Worm (Caenorhabditis elegans) whole organism, L1 larva: ENCODE results near the gene Y62E10A.13.

Experiments
- C04F5.9 ChIP-seq: sonication (generic microtip); optimal IDR thresholded peaks from 2 replicates; lab custom pipeline; 2016; ENCODE audit warnings: missing genetic modification characterization, missing compliant biosample characterization
- C16A3.4 ChIP-seq: fragments of 150-350 bp; optimal IDR thresholded peaks from 2 replicates; lab custom pipeline; 2014; ENCODE audit warnings: missing biosample characterization, missing genetic modification characterization
- C34B4.2 ChIP-seq: sonication (generic microtip); optimal IDR thresholded peaks from 2 replicates; lab custom pipeline; 2017; ENCODE audit warnings: mild to moderate bottlenecking, missing genetic modification characterization, missing compliant biosample characterization
- F16B12.6 ChIP-seq: fragments of 150-350 bp; optimal IDR thresholded peaks from 2 replicates; lab custom pipeline; 2014; ENCODE audit warnings: missing biosample characterization, missing genetic modification characterization
- Y116A8C.19 ChIP-seq: sonication (generic microtip); optimal IDR thresholded peaks from 2 replicates; lab custom pipeline; 2016; ENCODE audit warnings: missing compliant biosample characterization, missing genetic modification characterization, borderline replicate concordance
- alr-1 ChIP-seq: fragments of 200-800 bp; sonication (Bioruptor generic); optimal IDR thresholded peaks from 2 replicates; lab custom pipeline; 2018; ENCODE audit warnings: borderline replicate concordance, mild to moderate bottlenecking, missing genetic modification characterization, missing compliant biosample characterization
- aly-2 ChIP-seq: fragments of 150-350 bp; optimal IDR thresholded peaks from 2 replicates; lab custom pipeline; 2014; ENCODE audit warnings: missing biosample characterization, missing genetic modification characterization
- blmp-1 ChIP-seq: fragments of 150-350 bp; optimal IDR thresholded peaks from 2 replicates; lab custom pipeline; 2014; ENCODE audit warnings: missing biosample characterization, missing genetic modification characterization
- ceh-63 ChIP-seq: fragments of 200-800 bp; sonication (Bioruptor generic); optimal IDR thresholded peaks from 2 replicates; lab custom pipeline; 2018; ENCODE audit warnings: mild to moderate bottlenecking, missing genetic modification characterization, missing compliant biosample characterization
- ceh-82 ChIP-seq, 3 experiments: fragments of 150-350 bp in 1 of 3; sonication (generic microtip) in 2 of 3; optimal IDR thresholded peaks; 2 replicates each; lab custom pipeline; 2014 to 2017; ENCODE audit warnings: missing biosample characterization in 3 of 3, missing genetic modification characterization in 3 of 3
- ceh-90 ChIP-seq: sonication (generic microtip); optimal IDR thresholded peaks from 2 replicates; lab custom pipeline; 2016; ENCODE audit warnings: missing genetic modification characterization, missing compliant biosample characterization
- dpl-1 ChIP-seq, 3 experiments: fragments of 150-350 bp in 2 of 3; sonication (generic microtip) in 1 of 3; optimal IDR thresholded peaks; 2 replicates each; lab custom pipeline; 2014 to 2017; ENCODE audit warnings: missing biosample characterization in 3 of 3, missing genetic modification characterization in 3 of 3, missing genetic modification reagents in 3 of 3
- dsc-1 ChIP-seq: sonication (generic microtip); optimal IDR thresholded peaks from 2 replicates; lab custom pipeline; 2016; ENCODE audit warnings: mild to moderate bottlenecking, missing genetic modification characterization, missing compliant biosample characterization
- efl-1 ChIP-seq, 4 experiments: fragments of 150-350 bp; optimal IDR thresholded peaks in 3 of 4; peaks in 1 of 4; 1 replicate in 1 of 4; 2 replicates in 3 of 4; lab custom pipeline; 2014; ENCODE audit warnings: missing biosample characterization in 2 of 4, missing genetic modification characterization in 2 of 4, missing genetic modification reagents in 2 of 4
- efl-3 ChIP-seq: fragments of 200-800 bp; sonication (Bioruptor generic); optimal IDR thresholded peaks from 2 replicates; lab custom pipeline; 2018; ENCODE audit warnings: mild to moderate bottlenecking, missing genetic modification characterization, missing compliant biosample characterization
- egl-13 ChIP-seq: sonication (generic microtip); optimal IDR thresholded peaks from 2 replicates; lab custom pipeline; 2016; ENCODE audit warnings: missing genotype, missing genetic modification reagents, missing genetic modification characterization, missing compliant biosample characterization
- elt-3 ChIP-seq, 6 experiments: fragments of 150-350 bp in 1 of 6; sonication (generic microtip); optimal IDR thresholded peaks; 2 replicates each; lab custom pipeline; 2017 to 2018; ENCODE audit warnings: missing biosample characterization in 6 of 6, missing genetic modification characterization in 6 of 6, inconsistent platforms in 1 of 6
- ets-5 ChIP-seq: fragments of 200-800 bp; sonication (Bioruptor generic); IDR thresholded peaks from 2 replicates; pipeline ENCODE4 v1.3.6; 2022; ENCODE audit warnings: missing genetic modification characterization, missing compliant biosample characterization
- fkh-4 ChIP-seq: sonication (generic microtip); optimal IDR thresholded peaks from 2 replicates; lab custom pipeline; 2016; ENCODE audit warnings: missing compliant biosample characterization, missing genetic modification characterization, borderline replicate concordance
- fkh-8 ChIP-seq: sonication (generic microtip); optimal IDR thresholded peaks from 2 replicates; lab custom pipeline; 2016; ENCODE audit warnings: mild to moderate bottlenecking, missing genetic modification characterization, missing compliant biosample characterization
- fos-1 ChIP-seq: fragments of 150-350 bp; optimal IDR thresholded peaks from 2 replicates; lab custom pipeline; 2014; ENCODE audit warnings: missing biosample characterization, missing genetic modification characterization
- grh-1 ChIP-seq: fragments of 200-800 bp; sonication (Bioruptor generic); IDR thresholded peaks from 2 replicates; pipeline ENCODE4 v1.3.6; 2022; ENCODE audit warnings: missing genetic modification reagents, missing genetic modification characterization, missing compliant biosample characterization
- hlh-17 ChIP-seq: fragments of 200-800 bp; sonication (Bioruptor generic); optimal IDR thresholded peaks from 2 replicates; lab custom pipeline; 2018; ENCODE audit warnings: missing genetic modification characterization, mild to moderate bottlenecking, missing compliant biosample characterization, moderate library complexity, borderline replicate concordance
- hlh-4 ChIP-seq: sonication (generic microtip); optimal IDR thresholded peaks from 2 replicates; lab custom pipeline; 2016; ENCODE audit warnings: mild to moderate bottlenecking, missing genetic modification characterization, missing compliant biosample characterization
- hpl-2 ChIP-seq: fragments of 150-350 bp; optimal IDR thresholded peaks from 2 replicates; lab custom pipeline; 2014; ENCODE audit warnings: missing biosample characterization, missing genetic modification reagents, missing genetic modification characterization
- isw-1 ChIP-seq: fragments of 200-800 bp; sonication (Bioruptor generic); IDR thresholded peaks from 2 replicates; pipeline ENCODE4 v1.3.6; 2022; ENCODE audit warnings: missing genetic modification characterization, missing compliant biosample characterization
- jun-1 ChIP-seq: fragments of 150-350 bp; optimal IDR thresholded peaks from 2 replicates; lab custom pipeline; 2014; ENCODE audit warnings: missing biosample characterization, missing genetic modification reagents, missing genetic modification characterization
- lir-3 ChIP-seq: sonication (generic microtip); optimal IDR thresholded peaks from 2 replicates; lab custom pipeline; 2016; ENCODE audit warnings: mild to moderate bottlenecking, missing genetic modification characterization, moderate library complexity, missing compliant biosample characterization; ENCODE audit not compliant: poor library complexity
- mab-9 ChIP-seq: fragments of 200-800 bp; sonication (Bioruptor generic); IDR thresholded peaks from 2 replicates; pipeline ENCODE4 v1.3.6; 2022; ENCODE audit warnings: missing genetic modification reagents, missing genetic modification characterization, missing compliant biosample characterization
- mdl-1 ChIP-seq, 2 experiments: fragments of 150-350 bp; optimal IDR thresholded peaks; 2 replicates each; lab custom pipeline; 2014 to 2017; ENCODE audit warnings: missing biosample characterization in 2 of 2, missing genetic modification characterization in 2 of 2, inconsistent platforms in 1 of 2
- mef-2 ChIP-seq: fragments of 150-350 bp; optimal IDR thresholded peaks from 2 replicates; lab custom pipeline; 2014; ENCODE audit warnings: missing biosample characterization, missing genetic modification characterization
- nhr-11 ChIP-seq: fragments of 150-350 bp; optimal IDR thresholded peaks from 2 replicates; lab custom pipeline; 2014; ENCODE audit warnings: missing biosample characterization, missing genetic modification characterization
- nhr-19 ChIP-seq: fragments of 200-800 bp; sonication (Bioruptor generic); conservative IDR thresholded peaks from 2 replicates; pipeline ENCODE4 v1.3.6; 2022; ENCODE audit warnings: missing genetic modification characterization, missing compliant biosample characterization
- nhr-28 ChIP-seq: fragments of 150-350 bp; optimal IDR thresholded peaks from 2 replicates; lab custom pipeline; 2014; ENCODE audit warnings: missing biosample characterization, missing genetic modification characterization
- nhr-71 ChIP-seq: sonication (generic microtip); optimal IDR thresholded peaks from 2 replicates; lab custom pipeline; 2016; ENCODE audit warnings: mild to moderate bottlenecking, missing genetic modification characterization, moderate library complexity, missing compliant biosample characterization
- nhr-76 ChIP-seq: sonication (generic microtip); optimal IDR thresholded peaks from 2 replicates; lab custom pipeline; 2017; ENCODE audit warnings: missing biosample characterization, missing genetic modification characterization
- nhr-77 ChIP-seq: fragments of 150-350 bp; optimal IDR thresholded peaks from 2 replicates; lab custom pipeline; 2014; ENCODE audit warnings: missing biosample characterization, missing genetic modification characterization
- nhr-85 ChIP-seq: sonication (generic microtip); peaks from one replicate; lab custom pipeline; 2016; ENCODE audit warnings: missing genetic modification characterization, inconsistent platforms, missing compliant biosample characterization
- pax-3 ChIP-seq: fragments of 200-800 bp; sonication (Bioruptor generic); optimal IDR thresholded peaks from 2 replicates; lab custom pipeline; 2018; ENCODE audit warnings: mild to moderate bottlenecking, missing genetic modification characterization, moderate library complexity, missing compliant biosample characterization
- pqm-1 ChIP-seq: sonication (generic microtip); optimal IDR thresholded peaks from 3 replicates; lab custom pipeline; 2017; ENCODE audit warnings: missing biosample characterization, missing genetic modification characterization
- snpc-4 ChIP-seq: fragments of 150-350 bp; optimal IDR thresholded peaks from 2 replicates; lab custom pipeline; 2014; ENCODE audit warnings: missing biosample characterization, missing genetic modification characterization
- snu-23 ChIP-seq: sonication (generic microtip); optimal IDR thresholded peaks from 2 replicates; lab custom pipeline; 2016; ENCODE audit warnings: missing genetic modification characterization, missing compliant biosample characterization
- sox-4 ChIP-seq: sonication (generic microtip); optimal IDR thresholded peaks from 2 replicates; lab custom pipeline; 2016; ENCODE audit warnings: missing genetic modification characterization, missing compliant biosample characterization
- sptf-1 ChIP-seq: fragments of 150-350 bp; optimal IDR thresholded peaks from 2 replicates; lab custom pipeline; 2014; ENCODE audit warnings: missing biosample characterization, missing genetic modification characterization
- sup-37 ChIP-seq: fragments of 200-800 bp; sonication (Bioruptor generic); optimal IDR thresholded peaks from 2 replicates; lab custom pipeline; 2018; ENCODE audit warnings: mild to moderate bottlenecking, missing genetic modification characterization, missing compliant biosample characterization
- swsn-7 ChIP-seq: sonication (generic microtip); optimal IDR thresholded peaks from 2 replicates; lab custom pipeline; 2016; ENCODE audit warnings: missing genetic modification characterization, missing compliant biosample characterization
- tbx-2 ChIP-seq: sonication (generic microtip); optimal IDR thresholded peaks from 2 replicates; lab custom pipeline; 2016; ENCODE audit warnings: missing genetic modification characterization, missing compliant biosample characterization
- unc-130 ChIP-seq: fragments of 150-350 bp; optimal IDR thresholded peaks from 2 replicates; lab custom pipeline; 2017; ENCODE audit warnings: missing biosample characterization, missing genetic modification characterization, inconsistent platforms
- unc-62 ChIP-seq: fragments of 150-350 bp; optimal IDR thresholded peaks from 2 replicates; lab custom pipeline; 2014; ENCODE audit warnings: missing biosample characterization, missing genetic modification reagents, missing genetic modification characterization
- unc-86 ChIP-seq: sonication (generic microtip); optimal IDR thresholded peaks from 2 replicates; lab custom pipeline; 2016; ENCODE audit warnings: missing genetic modification characterization, missing compliant biosample characterization
- unc-98 ChIP-seq: fragments of 200-800 bp; sonication (Bioruptor generic); IDR thresholded peaks from 2 replicates; pipeline ENCODE4 v1.3.6; 2022; ENCODE audit warnings: missing genetic modification characterization, missing compliant biosample characterization
- xbp-1 ChIP-seq: sonication (generic microtip); optimal IDR thresholded peaks from 2 replicates; lab custom pipeline; 2016; ENCODE audit warnings: missing genetic modification characterization, missing compliant biosample characterization
- ztf-4 ChIP-seq: fragments of 150-350 bp; optimal IDR thresholded peaks from 2 replicates; lab custom pipeline; 2014; ENCODE audit warnings: missing biosample characterization, missing genetic modification characterization

The Y62E10A.13 gene

DNA sequence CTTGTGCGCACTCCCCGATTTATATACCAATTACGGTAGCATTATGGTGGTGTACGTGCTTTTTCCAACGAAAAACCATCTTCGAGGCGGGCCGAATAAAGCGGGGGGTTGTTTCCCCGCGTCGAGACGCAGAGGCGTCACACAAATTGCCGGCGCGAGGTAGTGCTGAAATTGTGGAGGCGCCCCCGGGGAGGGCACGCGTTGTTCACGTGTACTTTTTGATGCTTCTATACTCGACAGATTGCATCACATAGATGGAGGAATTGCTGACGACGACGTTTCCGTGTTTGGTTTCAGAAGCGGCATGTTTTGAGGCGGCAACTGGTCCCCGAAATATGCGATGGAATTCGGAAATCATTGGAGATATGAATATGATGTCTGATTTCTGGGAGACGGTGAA is 3.6 kb downstream of the Y62E10A.13 start (continued):
- peak; percentile 63 for TF ChIP-seq unc-86 (tag; lab: Kevin White, UChicago)
- TF ChIP-seq mef-2 (tag; lab: Kevin White, UChicago), result peak; percentile 79
- TF ChIP-seq ceh-90, result no peak
- peak; percentile 63 for TF ChIP-seq isw-1 (GFP tag; lab: Robert Waterston, UW)
- TF ChIP-seq nhr-28 (tag; lab: Kevin White, UChicago), result no peak
- no peak for TF ChIP-seq hlh-4 (tag; lab: Kevin White, UChicago)
- TF ChIP-seq unc-62 (GFP tag; lab: Kevin White, UChicago), result no peak
- peak; percentile 70 for TF ChIP-seq nhr-77 (tag; lab: Kevin White, UChicago)
- peak; percentile 36 for TF ChIP-seq nhr-11 (tag; lab: Kevin White, UChicago)
- TF ChIP-seq nhr-71, result peak; percentile 97
- no peak for TF ChIP-seq aly-2 (tag; lab: Kevin White, UChicago)
- no peak for TF ChIP-seq hlh-17
- TF ChIP-seq nhr-19 (GFP tag; lab: Robert Waterston, UW), result peak; percentile 93
- peak; percentile 8; the same call in 1 of the 2 replicates for TF ChIP-seq unc-98 (GFP tag; lab: Robert Waterston, UW)
- peak; percentile 66 to 81 for TF ChIP-seq efl-1 (optimal IDR thresholded peaks at IDR 0.05; lab: Kevin White, UChicago)
- TF ChIP-seq efl-1 (GFP tag; optimal IDR thresholded peaks at IDR 0.05 in 1 of 2; lab: Kevin White, UChicago), result peak; percentile 40 to 96
- TF ChIP-seq ets-5 (GFP tag; lab: Robert Waterston, UW), result no peak
- peak; percentile 43 for TF ChIP-seq dsc-1 (tag; lab: Kevin White, UChicago)
- TF ChIP-seq grh-1, result peak; percentile 76
- TF ChIP-seq pqm-1 (tag; lab: Kevin White, UChicago), result peak; percentile 58
- no peak for TF ChIP-seq Y116A8C.19 (tag; lab: Kevin White, UChicago)
- peak; percentile 50 for TF ChIP-seq blmp-1 (tag; lab: Kevin White, UChicago)
- TF ChIP-seq alr-1 (tag; lab: Kevin White, UChicago), result no peak
- no peak for TF ChIP-seq ceh-63 (GFP tag; lab: Kevin White, UChicago)
- TF ChIP-seq tbx-2 (tag; lab: Kevin White, UChicago), result peak; percentile 91
- peak; percentile 38 for TF ChIP-seq F16B12.6 (tag; lab: Kevin White, UChicago)
- TF ChIP-seq C34B4.2 (tag; lab: Kevin White, UChicago), result no peak
- TF ChIP-seq C16A3.4 (tag; lab: Kevin White, UChicago), result peak; percentile 75
- peak; percentile 79 to 96 (median 84) for TF ChIP-seq ceh-82 (tag; optimal IDR thresholded peaks at IDR 0.05; lab: Kevin White, UChicago)
- no peak for TF ChIP-seq sup-37 (GFP tag; lab: Kevin White, UChicago)
- peak; percentile 77 for TF ChIP-seq jun-1 (tag; lab: Kevin White, UChicago)
- TF ChIP-seq C04F5.9 (tag; lab: Kevin White, UChicago), result no peak
- TF ChIP-seq elt-3 (tag; optimal IDR thresholded peaks at IDR 0.05; lab: Kevin White, UChicago), result peak in 3 of 6 experiments; percentile 36 to 81 (median 74)
- TF ChIP-seq dpl-1 (GFP tag; optimal IDR thresholded peaks at IDR 0.05; lab: Kevin White, UChicago), result peak; percentile 44 to 53 (median 51)
- TF ChIP-seq nhr-85, result peak; percentile 96
- TF ChIP-seq fos-1 (tag; lab: Kevin White, UChicago), result peak; percentile 26
- peak; percentile 62 for TF ChIP-seq lir-3 (tag; lab: Kevin White, UChicago)
- TF ChIP-seq sox-4, result peak; percentile 26
- peak; percentile 24 for TF ChIP-seq snpc-4 (tag; lab: Kevin White, UChicago)
- TF ChIP-seq sptf-1 (tag; lab: Kevin White, UChicago), result no peak
- peak; percentile 89 for TF ChIP-seq swsn-7 (tag; lab: Kevin White, UChicago)
- peak; percentile 79 for TF ChIP-seq egl-13 (tag; lab: Kevin White, UChicago)
- TF ChIP-seq ztf-4 (tag; lab: Kevin White, UChicago), result peak; percentile 85
- TF ChIP-seq hpl-2 (GFP tag; lab: Kevin White, UChicago), result no peak
- TF ChIP-seq mdl-1 (tag; optimal IDR thresholded peaks at IDR 0.05; lab: Kevin White, UChicago), result peak in 1 of 2 experiments; percentile 90
- peak; percentile 79 for TF ChIP-seq xbp-1 (tag; lab: Kevin White, UChicago)
- no peak for TF ChIP-seq efl-3 (GFP tag; lab: Kevin White, UChicago)
- TF ChIP-seq mab-9 (GFP tag; lab: Robert Waterston, UW), result peak; percentile 71
- TF ChIP-seq fkh-8 (tag; lab: Kevin White, UChicago), result peak; percentile 96
- TF ChIP-seq fkh-4 (tag; lab: Kevin White, UChicago), result no peak
- TF ChIP-seq nhr-76 (tag; lab: Kevin White, UChicago), result no peak
- peak; percentile 86 for TF ChIP-seq unc-130 (tag; lab: Kevin White, UChicago)
- TF ChIP-seq pax-3 (tag; lab: Kevin White, UChicago), result peak; percentile 78
- TF ChIP-seq snu-23 (GFP tag; lab: Kevin White, UChicago), result peak; percentile 96
